Worm (Caenorhabditis elegans) whole organism, early embryonic: ENCODE measurements around the gene sqv-3.

ENCODE experiments used
- F13C5.2 ChIP-seq: sonication (generic microtip); optimal IDR thresholded peaks from 2 replicates; lab custom pipeline; 2017; ENCODE audit warnings: mild to moderate bottlenecking, missing genetic modification characterization, inconsistent platforms, missing compliant biosample characterization
- ceh-13 ChIP-seq: fragments of 200-800 bp; sonication (Bioruptor generic); optimal IDR thresholded peaks from 2 replicates; lab custom pipeline; 2018; ENCODE audit warnings: mild to moderate bottlenecking, missing genetic modification characterization, missing compliant biosample characterization
- ceh-36 ChIP-seq: sonication (generic microtip); optimal IDR thresholded peaks from 2 replicates; lab custom pipeline; 2016; ENCODE audit warnings: missing genetic modification characterization, inconsistent platforms, missing compliant biosample characterization
- flt-1 ChIP-seq: fragments of 200-800 bp; sonication (Bioruptor generic); IDR thresholded peaks from 2 replicates; pipeline ENCODE4 v1.3.6; 2022; ENCODE audit warnings: missing genetic modification characterization, missing compliant biosample characterization
- hmbx-1 ChIP-seq: sonication (generic microtip); optimal IDR thresholded peaks from 2 replicates; lab custom pipeline; 2016; ENCODE audit warnings: mild to moderate bottlenecking, missing genetic modification characterization, missing compliant biosample characterization
- hmg-4 ChIP-seq: fragments of 200-800 bp; sonication (Bioruptor generic); optimal IDR thresholded peaks from 2 replicates; lab custom pipeline; 2018; ENCODE audit warnings: mild to moderate bottlenecking, missing genetic modification characterization, missing compliant biosample characterization
- hnd-1 ChIP-seq: sonication (generic microtip); optimal IDR thresholded peaks from 2 replicates; lab custom pipeline; 2016; ENCODE audit warnings: missing genetic modification characterization, missing compliant biosample characterization
- pes-1 ChIP-seq: fragments of 200-800 bp; sonication (Bioruptor generic); IDR thresholded peaks from 2 replicates; pipeline ENCODE4 v1.3.6; 2022; ENCODE audit warnings: missing genetic modification reagents, missing genetic modification characterization, missing compliant biosample characterization
- scrt-1 ChIP-seq: fragments of 200-800 bp; sonication (Bioruptor generic); IDR thresholded peaks from 2 replicates; pipeline ENCODE4 v1.3.6; 2022; ENCODE audit warnings: missing genetic modification characterization, missing compliant biosample characterization
- sea-1 ChIP-seq: fragments of 200-800 bp; sonication (Bioruptor generic); conservative IDR thresholded peaks from 2 replicates; pipeline ENCODE4 v1.3.6; 2022; ENCODE audit warnings: missing genetic modification characterization, missing compliant biosample characterization
- tbx-11 ChIP-seq: fragments of 200-800 bp; sonication (Bioruptor generic); IDR thresholded peaks from 2 replicates; pipeline ENCODE4 v1.3.6; 2022; ENCODE audit warnings: missing genetic modification characterization, missing compliant biosample characterization
- tbx-37 ChIP-seq: fragments of 200-800 bp; sonication (Bioruptor generic); conservative IDR thresholded peaks from 2 replicates; pipeline ENCODE4 v1.3.6; 2022; ENCODE audit warnings: missing genetic modification reagents, missing genetic modification characterization, missing compliant biosample characterization

Gene sqv-3

DNA sequence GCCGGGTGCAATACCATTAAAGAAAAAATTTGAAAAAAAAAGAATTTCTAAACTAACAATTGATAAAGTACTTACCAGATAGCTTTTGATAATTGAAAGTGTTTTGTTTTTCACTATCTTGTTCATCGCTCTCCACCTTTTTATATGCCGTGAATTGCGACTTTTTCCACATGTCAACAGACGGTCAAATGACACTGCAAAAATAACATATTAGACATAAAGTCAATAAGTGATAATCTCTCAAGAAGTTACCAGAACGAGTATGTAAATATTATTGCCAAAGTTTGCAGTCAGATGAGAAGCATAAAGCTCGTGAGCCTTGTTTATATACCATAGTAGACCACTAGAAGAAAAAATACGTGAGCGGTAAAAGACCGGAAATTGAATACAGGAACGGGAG lies 44.3 kb downstream of the sqv-3 start, which contains the start of gene dao-6:
dao-6 (minus strand) TSS at position 345 of the 400 bp plus-strand sequence.
- TF ChIP-seq ceh-36 (tag; lab: Kevin White, UChicago) (no peak), hmbx-1 (tag; lab: Kevin White, UChicago) (no peak), sea-1 (GFP tag; lab: Robert Waterston, UW) (no peak), pes-1 (GFP tag; lab: Robert Waterston, UW) (no peak), F13C5.2 (tag; lab: Kevin White, UChicago) (no peak), flt-1 (GFP tag; lab: Robert Waterston, UW) (no peak), tbx-37 (GFP tag; lab: Robert Waterston, UW) (no peak)

- TF ChIP-seq tbx-37 (GFP tag; lab: Robert Waterston, UW): no peak
- no peak for TF ChIP-seq hnd-1
- TF ChIP-seq flt-1 (GFP tag; lab: Robert Waterston, UW): no peak
- no peak for TF ChIP-seq ceh-36 (tag; lab: Kevin White, UChicago)
These were observed 46.1 kb downstream of the sqv-3 start for ce11 chrIII:9734030-9734429.

ce11 chrIII:9733333-9733732 lies 46.8 kb downstream of the sqv-3 start:
- no peak for TF ChIP-seq pes-1 (GFP tag; lab: Robert Waterston, UW)

DNA sequence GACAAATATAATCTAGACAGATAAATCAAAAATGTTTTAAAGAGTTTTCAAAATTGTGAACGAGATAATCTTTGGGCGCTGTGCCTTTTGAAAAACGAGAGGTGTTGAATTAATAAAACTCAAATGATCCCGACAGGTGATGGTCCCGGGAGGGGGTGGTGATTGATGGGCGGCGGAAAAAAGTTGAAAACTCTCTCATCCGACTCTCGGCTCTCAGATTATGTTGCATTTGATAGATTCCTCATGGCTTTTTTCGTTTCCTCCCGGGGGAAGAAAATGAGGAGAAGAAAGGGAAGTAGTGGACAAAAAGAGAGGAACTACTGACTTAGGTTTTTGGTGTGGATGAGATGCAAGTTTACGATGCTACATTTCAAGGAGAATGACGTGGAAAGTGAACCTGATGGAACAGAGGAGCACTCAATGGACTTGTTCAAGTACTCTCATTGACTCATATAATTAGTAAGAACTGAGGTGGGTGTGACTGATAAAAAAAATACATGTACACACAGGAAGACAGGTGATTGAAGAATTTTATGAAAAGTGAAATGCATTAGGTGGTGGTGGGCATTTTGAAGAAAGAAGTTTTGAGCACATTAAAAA lies 48.7 kb downstream of the sqv-3 start:
- TF ChIP-seq flt-1 (GFP tag; lab: Robert Waterston, UW) (no peak), ceh-36 (tag; lab: Kevin White, UChicago) (no peak), tbx-11 (GFP tag; lab: Robert Waterston, UW) (no peak)

- no peak for TF ChIP-seq F13C5.2 (tag; lab: Kevin White, UChicago)
- no peak for TF ChIP-seq hmg-4 (GFP tag; lab: Kevin White, UChicago)
- no peak for TF ChIP-seq scrt-1 (GFP tag; lab: Robert Waterston, UW)
- no peak for TF ChIP-seq ceh-13 (GFP tag; lab: Kevin White, UChicago)
- TF ChIP-seq pes-1 (GFP tag; lab: Robert Waterston, UW): no peak
These were observed 49.7 kb downstream of the sqv-3 start for ce11 chrIII:9730407-9730806.
